Fruit fly (Drosophila melanogaster) S2 (cell line): ENCODE results near the gene CG31917.

Source experiments
- CG8478 ChIP-seq: fragments of >200 bp; optimal IDR thresholded peaks from 2 replicates; lab custom pipeline; 2018
- CTCF ChIP-seq, 2 experiments: fragments of >200 bp; optimal IDR thresholded peaks; 2 replicates each; lab custom pipeline; 2018

CG31917 gene

dm6 chr2L:5007256-5007655 is 3.4 kb downstream of the CG31917 start:
- TF ChIP-seq CG8478 = no peak
- TF ChIP-seq CTCF (optimal IDR thresholded peaks at IDR 0.05; lab: Kevin White, UChicago) = no peak

dm6 chr2L:5006323-5006722 is 4.3 kb downstream of the CG31917 start:
- no peak for TF ChIP-seq CG8478
- TF ChIP-seq CTCF (optimal IDR thresholded peaks at IDR 0.05; lab: Kevin White, UChicago) = no peak

- TF ChIP-seq CTCF (optimal IDR thresholded peaks at IDR 0.05; lab: Kevin White, UChicago) (no peak), CG8478 (no peak)
Measured at dm6 chr2L:5005464-5005764, 5.2 kb downstream of the CG31917 start.

- TF ChIP-seq CTCF (optimal IDR thresholded peaks at IDR 0.05; lab: Kevin White, UChicago) (no peak), CG8478 (no peak)
Measured at dm6 chr2L:5004677-5005463, 5.8 kb downstream of the CG31917 start.

- TF ChIP-seq CTCF (optimal IDR thresholded peaks at IDR 0.05; lab: Kevin White, UChicago) (peak in 1 of 2 experiments; percentile 56), CG8478 (no peak)
Measured at dm6 chr2L:5003670-5004453, 6.8 kb downstream of the CG31917 start.

- TF ChIP-seq CTCF (optimal IDR thresholded peaks at IDR 0.05; lab: Kevin White, UChicago) (no peak), CG8478 (no peak)
Measured at dm6 chr2L:5002711-5003402, 7.8 kb downstream of the CG31917 start.

- TF ChIP-seq CTCF (optimal IDR thresholded peaks at IDR 0.05; lab: Kevin White, UChicago) (no peak), CG8478 (no peak)
Measured at dm6 chr2L:5002031-5002430, 8.6 kb downstream of the CG31917 start.

dm6 chr2L:5001582-5001929 is 9.1 kb downstream of the CG31917 start:
- no peak for TF ChIP-seq CTCF (optimal IDR thresholded peaks at IDR 0.05; lab: Kevin White, UChicago)
- TF ChIP-seq CG8478 = no peak

dm6 chr2L:5000919-5001581 is 9.6 kb downstream of the CG31917 start:
- TF ChIP-seq CTCF (optimal IDR thresholded peaks at IDR 0.05; lab: Kevin White, UChicago) (peak; percentile 31 to 47), CG8478 (no peak)

- TF ChIP-seq CG8478 (no peak), CTCF (optimal IDR thresholded peaks at IDR 0.05; lab: Kevin White, UChicago) (no peak)
Measured at dm6 chr2L:5000287-5000871, 10.3 kb downstream of the CG31917 start.

- no peak for TF ChIP-seq CTCF (optimal IDR thresholded peaks at IDR 0.05; lab: Kevin White, UChicago)
- no peak for TF ChIP-seq CG8478
Measured at dm6 chr2L:4999389-5000032, 11.1 kb downstream of the CG31917 start.

dm6 chr2L:4998571-4999191 is 12.0 kb downstream of the CG31917 start:
- no peak for TF ChIP-seq CTCF (optimal IDR thresholded peaks at IDR 0.05; lab: Kevin White, UChicago)
- TF ChIP-seq CG8478 = no peak

dm6 chr2L:4998260-4998560 is 12.4 kb downstream of the CG31917 start:
- no peak for TF ChIP-seq CG8478

- TF ChIP-seq CG8478 (no peak), CTCF (optimal IDR thresholded peaks at IDR 0.05; lab: Kevin White, UChicago) (peak; percentile 40 to 43)
Measured at dm6 chr2L:4997401-4998259, 13.0 kb downstream of the CG31917 start.
